Fruit fly (Drosophila melanogaster) whole organism, wandering third instar larva: ENCODE results near the gene Cpsf5.
A peak's percentile ranks its signal among the peaks of the same experiment; 100 is the strongest.

Experiments
- Hnf4 ChIP-seq: fragments of 200-800 bp; sonication (Bioruptor generic); optimal IDR thresholded peaks from 2 replicates; lab custom pipeline; 2016; ENCODE audit warnings: missing biosample characterization, mild to moderate bottlenecking, missing genetic modification characterization
- Jra ChIP-seq: sonication (Bioruptor generic); optimal IDR thresholded peaks from 2 replicates; lab custom pipeline; 2016; ENCODE audit warnings: missing biosample characterization, missing genetic modification characterization
- Sp1 ChIP-seq: fragments of 200-800 bp; sonication (Bioruptor generic); optimal IDR thresholded peaks from 3 replicates; lab custom pipeline; 2019; ENCODE audit warnings: missing biosample characterization, mild to moderate bottlenecking, missing genetic modification characterization, moderate library complexity
- brk ChIP-seq: fragments of 200-800 bp; sonication (Bioruptor generic); optimal IDR thresholded peaks from 2 replicates; lab custom pipeline; 2016; ENCODE audit warnings: missing biosample characterization, mild to moderate bottlenecking, missing genetic modification characterization
- ey ChIP-seq: fragments of 200-800 bp; sonication (Bioruptor generic); optimal IDR thresholded peaks from 2 replicates; lab custom pipeline; 2016; ENCODE audit warnings: missing biosample characterization, missing genetic modification characterization
- foxo ChIP-seq, 2 experiments: fragments of 200-800 bp; sonication (Bioruptor generic); optimal IDR thresholded peaks; 2 replicates in 1 of 2; 3 replicates in 1 of 2; lab custom pipeline; 2016 to 2017; ENCODE audit warnings: missing biosample characterization in 2 of 2, missing genetic modification characterization in 2 of 2
- fru ChIP-seq: fragments of 200-800 bp; sonication (Bioruptor generic); optimal IDR thresholded peaks from 3 replicates; lab custom pipeline; 2016; ENCODE audit warnings: missing biosample characterization, mild to moderate bottlenecking, missing genetic modification characterization
- woc ChIP-seq: sonication (Bioruptor generic); optimal IDR thresholded peaks from 2 replicates; lab custom pipeline; 2016; ENCODE audit warnings: missing biosample characterization, mild to moderate bottlenecking, missing genetic modification characterization

DNA sequence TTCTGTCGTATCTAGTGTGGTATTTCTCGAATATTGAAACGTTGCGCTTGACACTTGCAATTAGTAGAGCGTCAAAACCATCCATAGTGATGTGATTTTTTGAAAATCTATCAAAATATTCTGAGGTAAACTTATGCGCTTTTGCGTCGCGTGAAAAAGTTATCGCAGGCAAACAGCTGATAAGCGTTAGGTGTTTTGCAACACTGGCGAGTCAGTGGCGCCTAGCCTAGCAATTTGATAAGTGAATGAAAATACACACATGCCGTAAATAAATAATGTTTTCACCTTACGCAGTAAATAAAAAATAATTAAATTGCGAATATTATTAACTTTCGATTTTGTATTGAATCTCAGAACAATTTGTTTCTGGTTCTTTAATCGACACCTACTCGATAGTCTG lies 24.5 kb downstream of the Cpsf5 start, which contains the start of gene CG42526:
- no peak for TF ChIP-seq brk (GFP tag; lab: Kevin White, UChicago)
- peak; percentile 65 for TF ChIP-seq ey (GFP tag; lab: Kevin White, UChicago)
- TF ChIP-seq woc (GFP tag; lab: Kevin White, UChicago) = no peak
- TF ChIP-seq Jra (GFP tag; lab: Kevin White, UChicago) = peak; percentile 59
- TF ChIP-seq fru = peak; percentile 50
- peak; percentile 38 to 82 for TF ChIP-seq foxo (GFP tag; optimal IDR thresholded peaks at IDR 0.05; lab: Kevin White, UChicago)
- peak; percentile 74 for TF ChIP-seq Hnf4 (GFP tag; lab: Kevin White, UChicago)
- peak; percentile 13 for TF ChIP-seq Sp1 (GFP tag; lab: Kevin White, UChicago)
